Fruit fly (Drosophila melanogaster) whole organism, embryonic: ENCODE results near the gene mRpS26.

Experiments
- Blimp-1 ChIP-seq: fragments of 200-800 bp; sonication (Bioruptor generic); optimal IDR thresholded peaks from 3 replicates; lab custom pipeline; 2018; ENCODE audit warnings: missing biosample characterization, missing genetic modification characterization, mild to moderate bottlenecking, moderate library complexity, missing genetic modification reagents
- CG2199 ChIP-seq: fragments of 200-800 bp; sonication (Bioruptor generic); IDR thresholded peaks from 3 replicates; pipeline ENCODE4 v1.3.6; 2022; ENCODE audit warnings: missing biosample characterization, missing genetic modification characterization
- CG34376 ChIP-seq: fragments of 200-800 bp; sonication (Bioruptor generic); optimal IDR thresholded peaks from 2 replicates; lab custom pipeline; 2018; ENCODE audit warnings: missing biosample characterization, mild to moderate bottlenecking, missing genetic modification characterization
- CG3838 ChIP-seq: fragments of 200-800 bp; sonication (Bioruptor generic); optimal IDR thresholded peaks from 3 replicates; lab custom pipeline; 2016; ENCODE audit warnings: missing biosample characterization, missing genetic modification characterization
- CG42726 ChIP-seq: fragments of 200-800 bp; sonication (Bioruptor generic); IDR thresholded peaks from 2 replicates; pipeline ENCODE4 v1.3.6; 2022; ENCODE audit warnings: missing biosample characterization, missing genetic modification characterization; ENCODE audit not compliant: partially characterized antibody
- CG6254 ChIP-seq: fragments of 200-800 bp; sonication (Bioruptor generic); optimal IDR thresholded peaks from 3 replicates; lab custom pipeline; 2017; ENCODE audit warnings: mild to moderate bottlenecking, missing biosample characterization, missing genetic modification reagents, missing genetic modification characterization
- CG6791 ChIP-seq: fragments of 200-800 bp; sonication (Bioruptor generic); IDR thresholded peaks from 3 replicates; pipeline ENCODE4 v1.3.6; 2022; ENCODE audit warnings: missing biosample characterization, missing genetic modification characterization; ENCODE audit not compliant: partially characterized antibody
- CG9437 ChIP-seq: fragments of 200-800 bp; sonication (Bioruptor generic); optimal IDR thresholded peaks from 2 replicates; lab custom pipeline; 2018; ENCODE audit warnings: missing biosample characterization, mild to moderate bottlenecking, missing genetic modification characterization
- CTCF ChIP-seq: fragments of 200-800 bp; sonication (Bioruptor generic); optimal IDR thresholded peaks from 2 replicates; lab custom pipeline; 2017; ENCODE audit warnings: missing biosample characterization, mild to moderate bottlenecking, missing genetic modification characterization, moderate library complexity
- E2f1 ChIP-seq: fragments of 200-800 bp; sonication (Bioruptor generic); IDR thresholded peaks from 2 replicates; pipeline ENCODE4 v1.3.6; 2022; ENCODE audit warnings: missing biosample characterization, missing genetic modification characterization
- Hr39 ChIP-seq: fragments of >200 bp; optimal IDR thresholded peaks from 2 replicates; lab custom pipeline; 2017
- Lhr ChIP-seq: fragments of 200-800 bp; sonication (Bioruptor generic); optimal IDR thresholded peaks from 3 replicates; lab custom pipeline; 2017; ENCODE audit warnings: mild to moderate bottlenecking, missing biosample characterization, missing genetic modification reagents, missing genetic modification characterization
- Max ChIP-seq: fragments of 200-800 bp; sonication (Bioruptor generic); optimal IDR thresholded peaks from 2 replicates; lab custom pipeline; 2016; ENCODE audit warnings: missing biosample characterization, mild to moderate bottlenecking, missing genetic modification characterization
- Myb ChIP-seq: fragments of 200-800 bp; sonication (Bioruptor generic); optimal IDR thresholded peaks from 2 replicates; lab custom pipeline; 2016; ENCODE audit warnings: missing biosample characterization, missing genetic modification characterization
- TFAM ChIP-seq: fragments of 200-800 bp; sonication (Bioruptor generic); optimal IDR thresholded peaks from 2 replicates; lab custom pipeline; 2017; ENCODE audit warnings: missing biosample characterization, missing genetic modification characterization, inconsistent platforms
- ab ChIP-seq: fragments of 200-800 bp; sonication (Bioruptor generic); optimal IDR thresholded peaks from 2 replicates; lab custom pipeline; 2016; ENCODE audit warnings: missing biosample characterization, missing genetic modification characterization
- amos ChIP-seq: fragments of 200-800 bp; sonication (Bioruptor generic); IDR thresholded peaks from 2 replicates; pipeline ENCODE4 v1.3.6; 2022; ENCODE audit warnings: missing biosample characterization, missing genetic modification characterization; ENCODE audit not compliant: partially characterized antibody
- ara ChIP-seq: fragments of 200-800 bp; sonication (Bioruptor generic); IDR thresholded peaks from 2 replicates; pipeline ENCODE4 v1.3.6; 2022; ENCODE audit warnings: missing biosample characterization, missing genetic modification characterization
- ato ChIP-seq: fragments of 200-800 bp; sonication (Bioruptor generic); IDR thresholded peaks from 2 replicates; pipeline ENCODE4 v1.3.6; 2022; ENCODE audit warnings: missing biosample characterization, missing genetic modification characterization; ENCODE audit not compliant: partially characterized antibody
- bbx ChIP-seq: fragments of 200-800 bp; sonication (Bioruptor generic); IDR thresholded peaks from 2 replicates; pipeline ENCODE4 v1.3.6; 2022; ENCODE audit warnings: missing biosample characterization, missing genetic modification characterization; ENCODE audit not compliant: partially characterized antibody
- br ChIP-seq: fragments of >200 bp; optimal IDR thresholded peaks from 2 replicates; lab custom pipeline; 2017
- bsh ChIP-seq, 2 experiments: fragments of 200-800 bp; sonication (Bioruptor generic); optimal IDR thresholded peaks; 2 replicates each; lab custom pipeline; 2017 to 2018; ENCODE audit warnings: mild to moderate bottlenecking in 2 of 2, missing biosample characterization in 2 of 2, missing genetic modification characterization in 2 of 2, moderate library complexity in 1 of 2
- ci ChIP-seq: fragments of 200-800 bp; sonication (Bioruptor generic); IDR thresholded peaks from 3 replicates; pipeline ENCODE4 v1.3.6; 2022; ENCODE audit warnings: missing biosample characterization, missing genetic modification characterization
- en ChIP-seq: fragments of 200-800 bp; sonication (Bioruptor generic); optimal IDR thresholded peaks from 2 replicates; lab custom pipeline; 2016; ENCODE audit warnings: missing biosample characterization, missing genetic modification characterization
- ewg ChIP-seq: fragments of 200-800 bp; sonication (Bioruptor generic); optimal IDR thresholded peaks from 3 replicates; lab custom pipeline; 2017; ENCODE audit warnings: mild to moderate bottlenecking, missing biosample characterization, missing genetic modification reagents, missing genetic modification characterization
- fd3F ChIP-seq: fragments of 200-800 bp; sonication (Bioruptor generic); optimal IDR thresholded peaks from 2 replicates; lab custom pipeline; 2018; ENCODE audit warnings: missing biosample characterization, mild to moderate bottlenecking, missing genetic modification characterization, moderate library complexity
- fu2 ChIP-seq: fragments of 200-800 bp; sonication (Bioruptor generic); optimal IDR thresholded peaks from 2 replicates; lab custom pipeline; 2016; ENCODE audit warnings: missing biosample characterization, missing genetic modification characterization
- hkb ChIP-seq, 2 experiments: fragments of 200-800 bp in 1 of 2; fragments of >200 bp in 1 of 2; sonication (Bioruptor generic) in 1 of 2; IDR thresholded peaks in 1 of 2; optimal IDR thresholded peaks in 1 of 2; 2 replicates each; pipeline versions ENCODE4 v1.3.6 to Lab custom; 2017 to 2022; ENCODE audit warnings: missing biosample characterization in 1 of 2, missing genetic modification characterization in 1 of 2
- hth ChIP-seq: fragments of >200 bp; optimal IDR thresholded peaks from 2 replicates; lab custom pipeline; 2017; ENCODE audit warnings: inconsistent platforms
- insv ChIP-seq, 2 experiments: fragments of 200-800 bp; sonication (Bioruptor generic); optimal IDR thresholded peaks; 3 replicates each; lab custom pipeline; 2016 to 2018; ENCODE audit warnings: missing biosample characterization in 2 of 2, missing genetic modification characterization in 2 of 2
- ken ChIP-seq: fragments of 200-800 bp; sonication (Bioruptor generic); IDR thresholded peaks from 3 replicates; pipeline ENCODE4 v1.3.6; 2022; ENCODE audit warnings: missing biosample characterization, missing genetic modification characterization
- kni ChIP-seq: fragments of 200-800 bp; sonication (Bioruptor generic); optimal IDR thresholded peaks from 3 replicates; lab custom pipeline; 2017; ENCODE audit warnings: mild to moderate bottlenecking, missing biosample characterization, missing genetic modification reagents, missing genetic modification characterization
- lmd ChIP-seq: fragments of 200-800 bp; sonication (Bioruptor generic); IDR thresholded peaks from 2 replicates; pipeline ENCODE4 v1.3.6; 2022; ENCODE audit warnings: missing biosample characterization, missing genetic modification characterization
- nmo ChIP-seq: fragments of 200-800 bp; sonication (Bioruptor generic); optimal IDR thresholded peaks from 2 replicates; lab custom pipeline; 2018; ENCODE audit warnings: missing biosample characterization, mild to moderate bottlenecking, missing genetic modification characterization, moderate library complexity
- otp ChIP-seq: fragments of 200-800 bp; sonication (Bioruptor generic); IDR thresholded peaks from 3 replicates; pipeline ENCODE4, ENCODE4 v1.3.6; 2022; ENCODE audit warnings: missing biosample characterization, missing genetic modification characterization
- pan ChIP-seq, 4 experiments: fragments of >200 bp in 3 of 4; fragments of 200-800 bp in 1 of 4; sonication (Bioruptor generic) in 1 of 4; optimal IDR thresholded peaks in 3 of 4; IDR thresholded peaks in 1 of 4; 2 replicates each; pipeline versions ENCODE4 v1.3.6 to Lab custom; 2017 to 2022; ENCODE audit warnings: missing biosample characterization in 2 of 4, missing genetic modification characterization in 2 of 4, mixed read lengths in 1 of 4
- pfk ChIP-seq: fragments of 200-800 bp; sonication (Bioruptor generic); optimal IDR thresholded peaks from 2 replicates; lab custom pipeline; 2018; ENCODE audit warnings: missing biosample characterization, mild to moderate bottlenecking, missing genetic modification characterization, moderate library complexity
- pros ChIP-seq: fragments of 200-800 bp; sonication (Bioruptor generic); optimal IDR thresholded peaks from 3 replicates; lab custom pipeline; 2019; ENCODE audit warnings: missing biosample characterization, mild to moderate bottlenecking, missing genetic modification characterization, moderate library complexity
- salm ChIP-seq: fragments of 200-800 bp; sonication (Bioruptor generic); optimal IDR thresholded peaks from 2 replicates; lab custom pipeline; 2018; ENCODE audit warnings: missing biosample characterization, mild to moderate bottlenecking, missing genetic modification characterization
- scrt ChIP-seq: fragments of 200-800 bp; sonication (Bioruptor generic); optimal IDR thresholded peaks from 2 replicates; lab custom pipeline; 2018; ENCODE audit warnings: missing biosample characterization, mild to moderate bottlenecking, missing genetic modification characterization, moderate library complexity
- sens ChIP-seq: fragments of 200-800 bp; sonication (Bioruptor generic); peaks from one replicate; lab custom pipeline; 2016; ENCODE audit warnings: missing biosample characterization, missing genetic modification characterization
- sisA ChIP-seq: fragments of 200-800 bp; sonication (Bioruptor generic); IDR thresholded peaks from 2 replicates; pipeline ENCODE4 v1.3.6; 2022; ENCODE audit warnings: missing biosample characterization, missing genetic modification characterization
- sna ChIP-seq: fragments of 200-800 bp; sonication (Bioruptor generic); IDR thresholded peaks from 2 replicates; pipeline ENCODE4 v1.3.6; 2022; ENCODE audit warnings: missing biosample characterization, missing genetic modification characterization; ENCODE audit not compliant: partially characterized antibody
- stwl ChIP-seq: fragments of 200-800 bp; sonication (Bioruptor generic); optimal IDR thresholded peaks from 3 replicates; lab custom pipeline; 2018; ENCODE audit warnings: missing biosample characterization, mild to moderate bottlenecking, missing genetic modification characterization, moderate library complexity
- tgo ChIP-seq: fragments of 200-800 bp; sonication (Bioruptor generic); IDR thresholded peaks from 3 replicates; pipeline ENCODE4 v1.3.6; 2022; ENCODE audit warnings: missing biosample characterization, missing genetic modification characterization
- ttk ChIP-seq: fragments of 200-800 bp; sonication (Bioruptor generic); IDR thresholded peaks from 2 replicates; pipeline ENCODE4 v2.1.2; 2022; ENCODE audit warnings: missing biosample characterization, missing genetic modification characterization
- twi ChIP-seq: fragments of 200-800 bp; optimal IDR thresholded peaks from 2 replicates; lab custom pipeline; 2019; ENCODE audit warnings: missing biosample characterization, mild to moderate bottlenecking, missing genetic modification characterization, moderate library complexity
- usp ChIP-seq: fragments of >200 bp; optimal IDR thresholded peaks from 2 replicates; lab custom pipeline; 2017; ENCODE audit warnings: missing biosample characterization, missing genetic modification characterization
- vvl ChIP-seq: fragments of 200-800 bp; sonication (Bioruptor generic); IDR thresholded peaks from 2 replicates; pipeline ENCODE4 v1.3.6; 2022; ENCODE audit warnings: missing biosample characterization, missing genetic modification characterization
- zen2 ChIP-seq: fragments of 200-800 bp; sonication (Bioruptor generic); IDR thresholded peaks from 3 replicates; pipeline ENCODE4 v1.3.6; 2022; ENCODE audit warnings: missing biosample characterization, missing genetic modification characterization; ENCODE audit not compliant: partially characterized antibody

mRpS26 gene

dm6 chr3L:18154140-18154539 lies 47.8 kb downstream of the mRpS26 start:
- TF ChIP-seq Blimp-1 (GFP tag; lab: Kevin White, UChicago) (peak; percentile 32), insv (GFP tag; optimal IDR thresholded peaks at IDR 0.05; lab: Kevin White, UChicago) (no peak), Lhr (GFP tag; lab: Kevin White, UChicago) (peak; percentile 32), hth (lab: Kevin White, UChicago) (no peak), zen2 (GFP tag; lab: Robert Waterston, UW) (no peak), kni (GFP tag; lab: Kevin White, UChicago) (no peak), lmd (GFP tag; lab: Robert Waterston, UW) (no peak), CTCF (GFP tag; lab: Kevin White, UChicago) (peak; percentile 47), sisA (GFP tag; lab: Robert Waterston, UW) (no peak), twi (no peak), pan (optimal IDR thresholded peaks at IDR 0.05; lab: Kevin White, UChicago) (no peak), pan (GFP tag; optimal IDR thresholded peaks at IDR 0.05 in 1 of 2, IDR thresholded peaks at IDR 0.05 in 1 of 2) (peak in 1 of 2 experiments; percentile 31), bsh (GFP tag; optimal IDR thresholded peaks at IDR 0.05; lab: Kevin White, UChicago) (no peak), vvl (GFP tag; lab: Robert Waterston, UW) (peak; percentile 48), br (lab: Kevin White, UChicago) (no peak), salm (tag; lab: Kevin White, UChicago) (no peak), CG34376 (GFP tag; lab: Kevin White, UChicago) (no peak), sna (GFP tag; lab: Robert Waterston, UW) (0 out of 2 replicates have a peak, but pooled peaks have one; percentile 30), sens (peak; percentile 54), ci (GFP tag; lab: Robert Waterston, UW) (peak; percentile 68; the same call in 2 of the 3 replicates), Hr39 (lab: Kevin White, UChicago) (no peak), CG6254 (GFP tag; lab: Kevin White, UChicago) (no peak), bbx (GFP tag; lab: Robert Waterston, UW) (peak; percentile 54), usp (no peak), CG6791 (GFP tag; lab: Robert Waterston, UW) (peak; percentile 69; the same call in 2 of the 3 replicates), TFAM (GFP tag; lab: Kevin White, UChicago) (no peak), ewg (no peak), CG2199 (GFP tag; lab: Robert Waterston, UW) (peak; percentile 95), ato (peak; percentile 44; the same call in 1 of the 2 replicates), fd3F (GFP tag; lab: Kevin White, UChicago) (no peak), CG3838 (GFP tag; lab: Kevin White, UChicago) (no peak), hkb (optimal IDR thresholded peaks at IDR 0.05; lab: Kevin White, UChicago) (no peak), hkb (GFP tag; IDR thresholded peaks at IDR 0.05; lab: Robert Waterston, UW) (no peak), CG42726 (peak; percentile 31; the same call in 1 of the 2 replicates), pros (GFP tag; lab: Kevin White, UChicago) (no peak), tgo (no peak), pfk (GFP tag; lab: Kevin White, UChicago) (no peak), Max (GFP tag; lab: Kevin White, UChicago) (no peak), ara (GFP tag; lab: Robert Waterston, UW) (0 out of 2 replicates have a peak, but pooled peaks have one; percentile 15), nmo (no peak), scrt (GFP tag; lab: Kevin White, UChicago) (no peak), CG9437 (GFP tag; lab: Kevin White, UChicago) (no peak), stwl (peak; percentile 97), ken (0 out of 3 replicates have a peak, but pooled peaks have one; percentile 30), en (GFP tag; lab: Kevin White, UChicago) (no peak), ttk (GFP tag; lab: Robert Waterston, UW) (no peak), otp (GFP tag; lab: Robert Waterston, UW) (peak; percentile 21; the same call in 1 of the 3 replicates), fu2 (GFP tag; lab: Kevin White, UChicago) (no peak), E2f1 (no peak), ab (GFP tag; lab: Kevin White, UChicago) (no peak), amos (GFP tag; lab: Robert Waterston, UW) (0 out of 2 replicates have a peak, but pooled peaks have one; percentile 15), Myb (GFP tag; lab: Kevin White, UChicago) (no peak)
